Worm (Caenorhabditis elegans) whole organism, early embryonic: ENCODE results near the gene F59F5.3.
A peak's percentile ranks its signal among the peaks of the same experiment; 100 is the strongest.

Experiments
- B0310.2 ChIP-seq: sonication (generic microtip); optimal IDR thresholded peaks from 2 replicates; lab custom pipeline; 2016; ENCODE audit warnings: mild to moderate bottlenecking, missing genetic modification characterization, missing compliant biosample characterization
- F13C5.2 ChIP-seq: sonication (generic microtip); optimal IDR thresholded peaks from 2 replicates; lab custom pipeline; 2017; ENCODE audit warnings: mild to moderate bottlenecking, missing genetic modification characterization, inconsistent platforms, missing compliant biosample characterization
- aly-1 ChIP-seq: sonication (generic microtip); optimal IDR thresholded peaks from 2 replicates; lab custom pipeline; 2016; ENCODE audit warnings: missing genetic modification characterization, missing compliant biosample characterization
- ama-1 ChIP-seq: fragments of 150-350 bp; optimal IDR thresholded peaks from 2 replicates; lab custom pipeline; 2014
- ceh-13 ChIP-seq: fragments of 200-800 bp; sonication (Bioruptor generic); optimal IDR thresholded peaks from 2 replicates; lab custom pipeline; 2018; ENCODE audit warnings: mild to moderate bottlenecking, missing genetic modification characterization, missing compliant biosample characterization
- ceh-36 ChIP-seq: sonication (generic microtip); optimal IDR thresholded peaks from 2 replicates; lab custom pipeline; 2016; ENCODE audit warnings: missing genetic modification characterization, inconsistent platforms, missing compliant biosample characterization
- ets-7 ChIP-seq: sonication (generic microtip); optimal IDR thresholded peaks from 2 replicates; lab custom pipeline; 2016; ENCODE audit warnings: missing genotype, missing genetic modification characterization, missing compliant biosample characterization
- flt-1 ChIP-seq: fragments of 200-800 bp; sonication (Bioruptor generic); IDR thresholded peaks from 2 replicates; pipeline ENCODE4 v1.3.6; 2022; ENCODE audit warnings: missing genetic modification characterization, missing compliant biosample characterization
- hmbx-1 ChIP-seq: sonication (generic microtip); optimal IDR thresholded peaks from 2 replicates; lab custom pipeline; 2016; ENCODE audit warnings: mild to moderate bottlenecking, missing genetic modification characterization, missing compliant biosample characterization
- hmg-4 ChIP-seq: fragments of 200-800 bp; sonication (Bioruptor generic); optimal IDR thresholded peaks from 2 replicates; lab custom pipeline; 2018; ENCODE audit warnings: mild to moderate bottlenecking, missing genetic modification characterization, missing compliant biosample characterization
- hnd-1 ChIP-seq: sonication (generic microtip); optimal IDR thresholded peaks from 2 replicates; lab custom pipeline; 2016; ENCODE audit warnings: missing genetic modification characterization, missing compliant biosample characterization
- pes-1 ChIP-seq: fragments of 200-800 bp; sonication (Bioruptor generic); IDR thresholded peaks from 2 replicates; pipeline ENCODE4 v1.3.6; 2022; ENCODE audit warnings: missing genetic modification reagents, missing genetic modification characterization, missing compliant biosample characterization
- scrt-1 ChIP-seq: fragments of 200-800 bp; sonication (Bioruptor generic); IDR thresholded peaks from 2 replicates; pipeline ENCODE4 v1.3.6; 2022; ENCODE audit warnings: missing genetic modification characterization, missing compliant biosample characterization
- sea-1 ChIP-seq: fragments of 200-800 bp; sonication (Bioruptor generic); conservative IDR thresholded peaks from 2 replicates; pipeline ENCODE4 v1.3.6; 2022; ENCODE audit warnings: missing genetic modification characterization, missing compliant biosample characterization
- tbx-11 ChIP-seq: fragments of 200-800 bp; sonication (Bioruptor generic); IDR thresholded peaks from 2 replicates; pipeline ENCODE4 v1.3.6; 2022; ENCODE audit warnings: missing genetic modification characterization, missing compliant biosample characterization
- tbx-37 ChIP-seq: fragments of 200-800 bp; sonication (Bioruptor generic); conservative IDR thresholded peaks from 2 replicates; pipeline ENCODE4 v1.3.6; 2022; ENCODE audit warnings: missing genetic modification reagents, missing genetic modification characterization, missing compliant biosample characterization
- tra-4 ChIP-seq: sonication (generic microtip); optimal IDR thresholded peaks from 2 replicates; lab custom pipeline; 2017; ENCODE audit warnings: missing genetic modification characterization, missing compliant biosample characterization

Gene F59F5.3

ce11 chrX:10507971-10508370 is 34.2 kb downstream of the F59F5.3 start:
- no peak for TF ChIP-seq hmbx-1 (tag; lab: Kevin White, UChicago)
- no peak for TF ChIP-seq hnd-1 (tag; lab: Kevin White, UChicago)
- peak; percentile 31 for TF ChIP-seq ceh-36

ce11 chrX:10505193-10505592 is 37.0 kb downstream of the F59F5.3 start:
- TF ChIP-seq tra-4 (tag; lab: Kevin White, UChicago) (no peak), sea-1 (no peak), ama-1 (lab: Kevin White, UChicago) (no peak), flt-1 (GFP tag; lab: Robert Waterston, UW) (no peak), ceh-36 (no peak), tbx-11 (GFP tag; lab: Robert Waterston, UW) (no peak), scrt-1 (GFP tag; lab: Robert Waterston, UW) (no peak)

ce11 chrX:10503393-10503792 is 38.8 kb downstream of the F59F5.3 start:
- no peak for TF ChIP-seq hmg-4
- TF ChIP-seq B0310.2 (tag; lab: Kevin White, UChicago) = no peak
- no peak for TF ChIP-seq scrt-1 (GFP tag; lab: Robert Waterston, UW)

DNA sequence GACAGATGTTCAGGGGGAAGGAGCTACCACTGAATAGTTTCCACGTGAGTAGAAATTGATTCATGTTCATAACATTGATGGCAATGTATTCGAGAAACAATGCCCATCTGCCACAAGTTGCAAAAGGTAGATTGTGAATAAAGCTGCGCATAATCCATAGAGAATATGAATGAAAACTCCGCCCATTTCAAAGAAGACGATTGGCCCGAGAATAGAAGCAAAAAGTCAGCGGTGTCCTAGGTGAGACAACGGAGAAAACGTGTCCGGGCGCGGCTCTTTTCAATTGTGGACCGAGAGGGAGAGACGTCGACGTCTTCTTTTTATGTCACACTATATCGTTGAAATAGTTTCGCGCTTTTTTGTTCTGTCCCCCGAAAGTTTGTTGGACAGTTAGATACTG is 42.6 kb downstream of the F59F5.3 start, which contains the start of gene vab-3:
Gene vab-3 (plus strand): TSS at position 301 of the 400 bp plus-strand sequence.
- no peak for TF ChIP-seq scrt-1 (GFP tag; lab: Robert Waterston, UW)
- no peak for TF ChIP-seq F13C5.2 (tag; lab: Kevin White, UChicago)
- TF ChIP-seq ama-1 (lab: Kevin White, UChicago) = no peak
- no peak for TF ChIP-seq hmbx-1 (tag; lab: Kevin White, UChicago)
- TF ChIP-seq aly-1 = no peak
- no peak for TF ChIP-seq ceh-36
- TF ChIP-seq tra-4 (tag; lab: Kevin White, UChicago) = no peak
- TF ChIP-seq ets-7 = no peak
- TF ChIP-seq pes-1 = no peak
- TF ChIP-seq tbx-11 (GFP tag; lab: Robert Waterston, UW) = no peak
- no peak for TF ChIP-seq hnd-1 (tag; lab: Kevin White, UChicago)
- TF ChIP-seq hmg-4 = no peak

ce11 chrX:10491875-10492523 is 50.2 kb downstream of the F59F5.3 start:
- TF ChIP-seq flt-1 (GFP tag; lab: Robert Waterston, UW) = no peak
- no peak for TF ChIP-seq ceh-13 (GFP tag; lab: Kevin White, UChicago)
- no peak for TF ChIP-seq tbx-11 (GFP tag; lab: Robert Waterston, UW)
- TF ChIP-seq aly-1 = no peak
- no peak for TF ChIP-seq tbx-37 (GFP tag; lab: Robert Waterston, UW)
- no peak for TF ChIP-seq ceh-36
- no peak for TF ChIP-seq scrt-1 (GFP tag; lab: Robert Waterston, UW)
- no peak for TF ChIP-seq hnd-1 (tag; lab: Kevin White, UChicago)
- no peak for TF ChIP-seq ets-7

DNA sequence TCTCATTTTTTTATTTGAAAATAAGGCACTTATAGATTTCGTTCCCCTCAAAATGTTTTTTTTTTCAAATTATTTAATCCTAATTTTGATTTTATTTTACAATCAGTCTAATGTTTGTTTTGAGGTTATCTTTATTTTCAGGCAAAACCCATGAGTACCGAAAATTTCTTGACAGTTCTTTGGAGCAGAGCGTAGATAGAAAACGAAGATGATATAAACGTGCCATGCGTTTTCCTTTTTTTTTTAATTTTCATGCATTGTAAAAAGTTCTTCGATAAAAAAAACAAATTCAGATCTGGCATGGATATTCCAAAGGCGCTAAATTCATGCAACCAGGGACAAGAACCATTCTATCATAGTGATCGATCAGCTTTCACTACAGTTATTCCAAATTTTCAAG is 51.2 kb downstream of the F59F5.3 start, which contains the start of gene C33D3.5:
Gene C33D3.5 (plus strand): TSS at position 301 of the 400 bp plus-strand sequence.
- no peak for TF ChIP-seq sea-1
- TF ChIP-seq ama-1 (lab: Kevin White, UChicago) = no peak
- no peak for TF ChIP-seq tbx-37 (GFP tag; lab: Robert Waterston, UW)
- no peak for TF ChIP-seq tra-4 (tag; lab: Kevin White, UChicago)
- TF ChIP-seq pes-1 = no peak
- TF ChIP-seq aly-1 = no peak
- TF ChIP-seq ets-7 = no peak

- TF ChIP-seq F13C5.2 (tag; lab: Kevin White, UChicago) (no peak), flt-1 (GFP tag; lab: Robert Waterston, UW) (no peak), B0310.2 (tag; lab: Kevin White, UChicago) (no peak), scrt-1 (GFP tag; lab: Robert Waterston, UW) (no peak), pes-1 (no peak), hmg-4 (no peak), sea-1 (no peak), ets-7 (no peak), tbx-37 (GFP tag; lab: Robert Waterston, UW) (no peak), ama-1 (lab: Kevin White, UChicago) (no peak), tra-4 (tag; lab: Kevin White, UChicago) (no peak), aly-1 (no peak), ceh-13 (GFP tag; lab: Kevin White, UChicago) (no peak), hnd-1 (tag; lab: Kevin White, UChicago) (no peak), ceh-36 (no peak)
Observed at ce11 chrX:10488763-10489162, 53.5 kb downstream of the F59F5.3 start, which contains the start of gene C33D3.4. C33D3.4 (plus strand) TSS chrX:10489063.
